Fruit fly (Drosophila melanogaster) whole organism, wandering third instar larva: ENCODE data around the gene Ir94f.

Source experiments
- Dfd ChIP-seq: fragments of >200 bp; optimal IDR thresholded peaks from 2 replicates; lab custom pipeline; 2017; ENCODE audit warnings: missing biosample characterization, missing genetic modification characterization
- Vsx2 ChIP-seq: fragments of 200-300, 225-300 bp; sonication (Bioruptor generic); optimal IDR thresholded peaks from 2 replicates; lab custom pipeline; 2018; ENCODE audit warnings: missing biosample characterization, missing genetic modification characterization; ENCODE audit not compliant: partially characterized antibody
- jim ChIP-seq: fragments of 175-275, 200-325 bp; sonication (Bioruptor generic); optimal IDR thresholded peaks from 2 replicates; lab custom pipeline; 2016; ENCODE audit warnings: missing biosample characterization, mild to moderate bottlenecking, missing genetic modification characterization
- psq ChIP-seq: fragments of 200-800 bp; sonication (Bioruptor generic); optimal IDR thresholded peaks from 3 replicates; lab custom pipeline; 2017; ENCODE audit warnings: missing biosample characterization, mild to moderate bottlenecking, missing genetic modification characterization, moderate library complexity
- tai ChIP-seq: sonication (Bioruptor generic); optimal IDR thresholded peaks from 2 replicates; lab custom pipeline; 2016; ENCODE audit warnings: missing biosample characterization, missing genetic modification characterization

- TF ChIP-seq psq (GFP tag; lab: Kevin White, UChicago) (no peak), jim (GFP tag; lab: Kevin White, UChicago) (no peak), tai (GFP tag; lab: Kevin White, UChicago) (no peak), Dfd (GFP tag; lab: Kevin White, UChicago) (no peak), Vsx2 (GFP tag; lab: Kevin White, UChicago) (no peak)
These were observed 5.6 kb upstream of the Ir94f start for dm6 chr3R:23476085-23476484.
